Worm (Caenorhabditis elegans): Measurements from ENCODE around the gene dnj-23.

ce11 chrII:9157125-9157524 is 48.7 kb upstream of the dnj-23 start:
- no peak for TF ChIP-seq lin-39 (tag; optimal IDR thresholded peaks at IDR 0.05)
- no peak for TF ChIP-seq egl-27 (tag; optimal IDR thresholded peaks at IDR 0.05)
- no peak for TF ChIP-seq Y48G9A.11 (GFP tag; IDR thresholded peaks at IDR 0.05)
- TF ChIP-seq unc-62 (GFP tag; optimal IDR thresholded peaks at IDR 0.05 in 1 of 2): no peak
- no peak for TF ChIP-seq unc-62 (tag; optimal IDR thresholded peaks at IDR 0.05)
- no peak for TF ChIP-seq dpl-1 (GFP tag; optimal IDR thresholded peaks at IDR 0.05)
- peak; percentile 96 for TF ChIP-seq pqm-1 (tag; optimal IDR thresholded peaks at IDR 0.05)
- TF ChIP-seq ZK546.5 (tag; optimal IDR thresholded peaks at IDR 0.05): no peak
- TF ChIP-seq pha-4 (GFP tag; IDR thresholded peaks at IDR 0.05): no peak
- TF ChIP-seq pha-4 (tag; optimal IDR thresholded peaks at IDR 0.05): no peak
- TF ChIP-seq mxl-3 (GFP tag; optimal IDR thresholded peaks at IDR 0.05): no peak
